Worm (Caenorhabditis elegans) whole organism, L4 larva: ENCODE measurements around the gene srx-86.

Experiments used
- F44E2.7 ChIP-seq: fragments of 200-800 bp; sonication (Bioruptor generic); IDR thresholded peaks from 2 replicates; pipeline ENCODE4 v2.1.2; 2022; ENCODE audit warnings: missing genetic modification characterization, missing compliant biosample characterization
- F49E8.2 ChIP-seq: sonication (generic microtip); optimal IDR thresholded peaks from 2 replicates; lab custom pipeline; 2016; ENCODE audit warnings: missing compliant biosample characterization, mild to moderate bottlenecking, missing genetic modification characterization, borderline replicate concordance
- R02D3.7 ChIP-seq: fragments of 150-350 bp; sonication (generic microtip); optimal IDR thresholded peaks from 3 replicates; lab custom pipeline; 2014; ENCODE audit warnings: missing biosample characterization, missing genetic modification characterization
- T20F7.1 ChIP-seq: fragments of 200-800 bp; sonication (Bioruptor generic); optimal IDR thresholded peaks from 2 replicates; lab custom pipeline; 2018; ENCODE audit warnings: mild to moderate bottlenecking, missing genetic modification characterization, missing compliant biosample characterization
- T26A8.4 ChIP-seq: fragments of 200-800 bp; sonication (Bioruptor generic); IDR thresholded peaks from 2 replicates; pipeline ENCODE4 v1.3.6; 2022; ENCODE audit warnings: missing genetic modification characterization, missing compliant biosample characterization
- Y105C5A.15 ChIP-seq: fragments of 200-800 bp; sonication (Bioruptor generic); IDR thresholded peaks from 2 replicates; pipeline ENCODE4 v1.3.6; 2022; ENCODE audit warnings: missing genetic modification characterization, missing compliant biosample characterization
- Y75B8A.6 ChIP-seq: fragments of 200-800 bp; sonication (Bioruptor generic); IDR thresholded peaks from 2 replicates; pipeline ENCODE4 v1.3.6; 2022; ENCODE audit warnings: missing genetic modification reagents, missing genetic modification characterization, missing compliant biosample characterization
- aha-1 ChIP-seq: fragments of 150-350 bp; peaks from one replicate; lab custom pipeline; 2014; ENCODE audit warnings: missing biosample characterization, missing genetic modification characterization
- ama-1 ChIP-seq: fragments of 150-350 bp; optimal IDR thresholded peaks from 2 replicates; lab custom pipeline; 2014; ENCODE audit warnings: inconsistent platforms, mixed read lengths
- arid-1 ChIP-seq: fragments of 200-800 bp; sonication (Bioruptor generic); conservative IDR thresholded peaks from 2 replicates; pipeline ENCODE4 v1.3.6; 2022; ENCODE audit warnings: missing genetic modification reagents, missing genetic modification characterization, missing compliant biosample characterization
- attf-4 ChIP-seq: sonication (generic microtip); optimal IDR thresholded peaks from 3 replicates; lab custom pipeline; 2017; ENCODE audit warnings: missing biosample characterization, missing genetic modification characterization
- ces-1 ChIP-seq: fragments of 150-350 bp; sonication (generic microtip); optimal IDR thresholded peaks from 4 replicates; lab custom pipeline; 2014; ENCODE audit warnings: missing biosample characterization, missing genetic modification reagents, missing genetic modification characterization
- ctbp-1 ChIP-seq: fragments of 200-800 bp; sonication (Bioruptor generic); IDR thresholded peaks from 2 replicates; pipeline ENCODE4 v1.3.6; 2022; ENCODE audit warnings: missing genetic modification reagents, missing genetic modification characterization, missing compliant biosample characterization
- daf-16 ChIP-seq, 3 experiments: sonication (generic microtip); optimal IDR thresholded peaks; 2 replicates each; lab custom pipeline; 2016 to 2017; ENCODE audit warnings: missing genetic modification characterization in 3 of 3, missing genetic modification reagents in 3 of 3, mild to moderate bottlenecking in 2 of 3, missing compliant biosample characterization in 2 of 3, missing biosample characterization in 1 of 3, moderate library complexity in 1 of 3
- dmd-6 ChIP-seq: fragments of 200-800 bp; sonication (Bioruptor generic); IDR thresholded peaks from 2 replicates; pipeline ENCODE4 v1.3.6; 2022; ENCODE audit warnings: missing genetic modification reagents, missing genetic modification characterization, missing compliant biosample characterization
- egl-43 ChIP-seq: fragments of 200-800 bp; sonication (Bioruptor generic); IDR thresholded peaks from 2 replicates; pipeline ENCODE4 v1.3.6; 2022; ENCODE audit warnings: missing genetic modification reagents, missing genetic modification characterization, missing compliant biosample characterization
- fkh-10 ChIP-seq: fragments of 150-350 bp; optimal IDR thresholded peaks from 2 replicates; lab custom pipeline; 2014; ENCODE audit warnings: missing biosample characterization, missing genetic modification reagents, missing genetic modification characterization
- hif-1 ChIP-seq, 2 experiments: sonication (generic microtip); optimal IDR thresholded peaks; 2 replicates each; lab custom pipeline; 2016 to 2017; ENCODE audit warnings: missing compliant biosample characterization in 2 of 2, missing genetic modification characterization in 2 of 2, missing genetic modification reagents in 2 of 2, missing genotype in 2 of 2, mild to moderate bottlenecking in 1 of 2
- hlh-11 ChIP-seq: fragments of 200-800 bp; sonication (Bioruptor generic); optimal IDR thresholded peaks from 2 replicates; lab custom pipeline; 2018; ENCODE audit warnings: mild to moderate bottlenecking, missing genetic modification characterization, missing compliant biosample characterization
- hlh-30 ChIP-seq: sonication (generic microtip); optimal IDR thresholded peaks from 2 replicates; lab custom pipeline; 2017; ENCODE audit warnings: antibody characterized with exemption, mild to moderate bottlenecking, missing genetic modification characterization, missing compliant biosample characterization; ENCODE audit not compliant: insufficient read depth
- lin-13 ChIP-seq: fragments of 150-350 bp; optimal IDR thresholded peaks from 2 replicates; lab custom pipeline; 2014; ENCODE audit warnings: missing biosample characterization, missing genetic modification reagents, missing genetic modification characterization
- lir-3 ChIP-seq: sonication (generic microtip); optimal IDR thresholded peaks from 2 replicates; lab custom pipeline; 2016; ENCODE audit warnings: mild to moderate bottlenecking, missing genetic modification characterization, missing compliant biosample characterization
- madf-9 ChIP-seq: fragments of 200-800 bp; sonication (Bioruptor generic); conservative IDR thresholded peaks from 2 replicates; pipeline ENCODE4 v1.3.6; 2022; ENCODE audit warnings: missing genetic modification reagents, missing genetic modification characterization, missing compliant biosample characterization
- mdt-29 ChIP-seq: fragments of 200-800 bp; sonication (Bioruptor generic); IDR thresholded peaks from 2 replicates; pipeline ENCODE4 v1.3.6; 2022; ENCODE audit warnings: missing genetic modification reagents, missing genetic modification characterization, missing compliant biosample characterization
- mxl-2 ChIP-seq: fragments of 200-800 bp; sonication (Bioruptor generic); conservative IDR thresholded peaks from 2 replicates; pipeline ENCODE4 v1.3.6; 2022; ENCODE audit warnings: missing genetic modification reagents, missing genetic modification characterization, missing compliant biosample characterization
- mxl-3 ChIP-seq: fragments of 200-800 bp; sonication (Bioruptor generic); optimal IDR thresholded peaks from 2 replicates; lab custom pipeline; 2018; ENCODE audit warnings: mild to moderate bottlenecking, missing genetic modification characterization, missing compliant biosample characterization
- nhr-10 ChIP-seq: fragments of 150-350 bp; optimal IDR thresholded peaks from 2 replicates; lab custom pipeline; 2014; ENCODE audit warnings: missing biosample characterization, missing genetic modification characterization
- nhr-11 ChIP-seq: fragments of 150-350 bp; optimal IDR thresholded peaks from 2 replicates; lab custom pipeline; 2014; ENCODE audit warnings: missing biosample characterization, missing genetic modification characterization
- nhr-42 ChIP-seq: fragments of 200-800 bp; sonication (Bioruptor generic); IDR thresholded peaks from 2 replicates; pipeline ENCODE4 v1.3.6; 2022; ENCODE audit warnings: missing genetic modification characterization, missing compliant biosample characterization
- nhr-48 ChIP-seq: sonication (generic microtip); optimal IDR thresholded peaks from 2 replicates; lab custom pipeline; 2016; ENCODE audit warnings: mild to moderate bottlenecking, missing genetic modification characterization, missing compliant biosample characterization
- nhr-6 ChIP-seq: fragments of 150-350 bp; optimal IDR thresholded peaks from 2 replicates; lab custom pipeline; 2014; ENCODE audit warnings: missing biosample characterization, missing genetic modification characterization
- pha-4 ChIP-seq, 2 experiments: fragments of 150-350 bp in 1 of 2; fragments of 200-800 bp in 1 of 2; sonication (Bioruptor generic) in 1 of 2; IDR thresholded peaks in 1 of 2; optimal IDR thresholded peaks in 1 of 2; 2 replicates each; pipeline versions ENCODE4 v1.3.6 to Lab custom; 2014 to 2022; ENCODE audit warnings: missing genetic modification characterization in 2 of 2, missing genetic modification reagents in 2 of 2, missing biosample characterization in 1 of 2, missing compliant biosample characterization in 1 of 2
- php-3 ChIP-seq: fragments of 200-800 bp; sonication (Bioruptor generic); IDR thresholded peaks from 2 replicates; pipeline ENCODE4 v1.3.6; 2022; ENCODE audit warnings: missing genetic modification reagents, missing genetic modification characterization, missing compliant biosample characterization
- pqm-1 ChIP-seq: sonication (generic microtip); optimal IDR thresholded peaks from 2 replicates; lab custom pipeline; 2017; ENCODE audit warnings: missing biosample characterization, missing genetic modification characterization
- rbr-2 ChIP-seq: sonication (generic microtip); optimal IDR thresholded peaks from 2 replicates; lab custom pipeline; 2016; ENCODE audit warnings: missing genotype, missing genetic modification characterization, missing compliant biosample characterization
- saeg-2 ChIP-seq: fragments of 200-800 bp; sonication (Bioruptor generic); IDR thresholded peaks from 2 replicates; pipeline ENCODE4 v1.3.6; 2022; ENCODE audit warnings: missing genetic modification reagents, missing genetic modification characterization, missing compliant biosample characterization
- snpc-4 ChIP-seq: fragments of 150-350 bp; optimal IDR thresholded peaks from 2 replicates; lab custom pipeline; 2014; ENCODE audit warnings: missing biosample characterization, missing genetic modification characterization
- spr-1 ChIP-seq: sonication (generic microtip); optimal IDR thresholded peaks from 2 replicates; lab custom pipeline; 2016; ENCODE audit warnings: mild to moderate bottlenecking, missing genetic modification characterization, missing compliant biosample characterization
- tra-1 ChIP-seq: fragments of 200-800 bp; sonication (Bioruptor generic); IDR thresholded peaks from 2 replicates; pipeline ENCODE4 v1.3.6; 2022; ENCODE audit warnings: missing genetic modification reagents, missing genetic modification characterization, missing compliant biosample characterization
- unc-62 ChIP-seq, 3 experiments: fragments of 150-350 bp in 1 of 3; sonication (generic microtip); optimal IDR thresholded peaks in 2 of 3; peaks in 1 of 3; 1 replicate in 1 of 3; 2 replicates in 2 of 3; lab custom pipeline; 2014 to 2017; ENCODE audit warnings: missing biosample characterization in 3 of 3, missing genetic modification characterization in 3 of 3, missing genetic modification reagents in 3 of 3, missing genotype in 1 of 3
- vab-7 ChIP-seq: fragments of 200-800 bp; sonication (Bioruptor generic); IDR thresholded peaks from 2 replicates; pipeline ENCODE4 v1.3.6; 2022; ENCODE audit warnings: missing genetic modification reagents, missing genetic modification characterization, missing compliant biosample characterization
- zip-11 ChIP-seq: fragments of 200-800 bp; sonication (Bioruptor generic); IDR thresholded peaks from 2 replicates; pipeline ENCODE4 v1.3.6; 2022; ENCODE audit warnings: missing genetic modification characterization, missing compliant biosample characterization
- ztf-11 ChIP-seq: fragments of 150-350 bp; optimal IDR thresholded peaks from 2 replicates; lab custom pipeline; 2014; ENCODE audit warnings: missing biosample characterization, missing genetic modification characterization
- ztf-7 ChIP-seq: fragments of 150-350 bp; optimal IDR thresholded peaks from 2 replicates; lab custom pipeline; 2014; ENCODE audit warnings: missing biosample characterization, missing genetic modification characterization

The srx-86 gene

DNA sequence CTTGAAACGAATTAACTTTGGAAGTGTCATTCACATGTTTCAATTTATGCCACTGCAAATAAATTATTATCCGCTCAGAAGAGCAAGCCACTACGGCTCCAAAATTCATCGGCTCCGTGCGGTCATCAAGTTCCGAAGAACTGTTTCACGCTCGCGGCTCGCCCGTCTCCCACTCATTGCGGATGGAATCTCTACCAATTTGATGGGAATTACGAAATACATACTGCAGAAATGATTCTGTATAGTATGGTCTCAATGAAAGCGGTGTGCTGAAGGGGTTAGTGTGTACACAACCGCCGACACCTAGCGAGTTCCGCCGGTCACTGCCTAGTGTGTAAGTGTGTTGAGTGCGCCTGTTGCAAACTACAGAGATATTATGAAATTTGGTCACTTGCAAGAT, 22.4 kb downstream of the srx-86 start:
- peak; percentile 36 for TF ChIP-seq mxl-3
- 0 out of 2 replicates have a peak, but pooled peaks have one; percentile 25 for TF ChIP-seq saeg-2 (GFP tag; lab: Robert Waterston, UW)
- TF ChIP-seq F49E8.2: peak; percentile 73
- no peak for TF ChIP-seq dmd-6 (GFP tag; lab: Robert Waterston, UW)
- TF ChIP-seq vab-7 (GFP tag; lab: Robert Waterston, UW): no peak
- no peak for TF ChIP-seq R02D3.7 (tag; lab: Kevin White, UChicago)
- TF ChIP-seq snpc-4 (tag; lab: Kevin White, UChicago): peak; percentile 83
- no peak for TF ChIP-seq rbr-2 (tag; lab: Kevin White, UChicago)
- TF ChIP-seq attf-4 (tag; lab: Kevin White, UChicago): no peak
- peak; percentile 2 for TF ChIP-seq ztf-7 (tag; lab: Kevin White, UChicago)
- 0 out of 2 replicates have a peak, but pooled peaks have one; percentile 34 for TF ChIP-seq pha-4 (GFP tag; IDR thresholded peaks at IDR 0.05; lab: Robert Waterston, UW)
- no peak for TF ChIP-seq pha-4 (tag; optimal IDR thresholded peaks at IDR 0.05; lab: Kevin White, UChicago)

- no peak for TF ChIP-seq daf-16 (GFP tag; optimal IDR thresholded peaks at IDR 0.05; lab: Kevin White, UChicago)
- no peak for TF ChIP-seq daf-16 (tag; optimal IDR thresholded peaks at IDR 0.05; lab: Kevin White, UChicago)
- no peak for TF ChIP-seq T20F7.1 (GFP tag; lab: Kevin White, UChicago)
- TF ChIP-seq F44E2.7 (GFP tag; lab: Robert Waterston, UW): no peak
- TF ChIP-seq egl-43 (GFP tag; lab: Robert Waterston, UW): no peak
- no peak for TF ChIP-seq nhr-42 (GFP tag; lab: Robert Waterston, UW)
- no peak for TF ChIP-seq pqm-1 (tag; lab: Kevin White, UChicago)
- TF ChIP-seq mxl-2 (GFP tag; lab: Robert Waterston, UW): no peak
- TF ChIP-seq nhr-48: no peak
- TF ChIP-seq hlh-11 (tag; lab: Kevin White, UChicago): no peak
- TF ChIP-seq tra-1 (GFP tag; lab: Robert Waterston, UW): no peak
- TF ChIP-seq madf-9 (GFP tag; lab: Robert Waterston, UW): no peak
- TF ChIP-seq, all 104 proteins: peak for 0
Observed at ce11 chrV:11589433-11589832, 26.7 kb downstream of the srx-86 start, which contains the start of gene srx-82. Gene srx-82 (plus strand): TSS chrV:11589733.

ce11 chrV:11593427-11593826, 30.7 kb downstream of the srx-86 start, which contains the start of gene srx-80:
Gene srx-80 (plus strand): TSS chrV:11593727.
- no peak for TF ChIP-seq ctbp-1 (GFP tag; lab: Robert Waterston, UW)
- TF ChIP-seq, all 104 proteins: peak for 0

DNA sequence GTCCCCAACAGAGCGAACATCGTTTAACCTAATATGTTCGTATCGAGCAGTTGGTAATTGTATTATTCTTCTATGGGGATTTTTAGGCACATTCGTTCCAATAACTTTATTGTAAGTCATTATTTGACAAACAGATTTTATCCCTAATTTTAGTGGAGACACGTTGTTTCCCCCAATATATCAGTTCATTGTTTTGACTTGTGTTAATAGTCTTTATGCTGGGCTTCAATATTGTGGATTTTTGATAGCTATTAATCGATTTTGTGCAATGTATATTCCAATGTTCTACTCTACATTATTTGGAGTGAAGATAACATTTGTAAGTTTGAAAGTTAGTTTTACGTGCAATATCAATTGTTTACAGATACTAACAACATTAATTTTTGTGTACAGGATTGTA, 31.1 kb downstream of the srx-86 start:
- TF ChIP-seq mdt-29 (GFP tag; lab: Robert Waterston, UW) (no peak), Y105C5A.15 (GFP tag; lab: Robert Waterston, UW) (no peak), Y75B8A.6 (no peak), T26A8.4 (GFP tag; lab: Robert Waterston, UW) (no peak), nhr-10 (tag; lab: Kevin White, UChicago) (no peak), daf-16 (GFP tag; optimal IDR thresholded peaks at IDR 0.05; lab: Kevin White, UChicago) (no peak), daf-16 (tag; optimal IDR thresholded peaks at IDR 0.05; lab: Kevin White, UChicago) (no peak), unc-62 (GFP tag; optimal IDR thresholded peaks at IDR 0.05 in 1 of 2; lab: Kevin White, UChicago) (peak in 1 of 2 experiments; percentile 94), unc-62 (tag; optimal IDR thresholded peaks at IDR 0.05; lab: Kevin White, UChicago) (no peak)

DNA sequence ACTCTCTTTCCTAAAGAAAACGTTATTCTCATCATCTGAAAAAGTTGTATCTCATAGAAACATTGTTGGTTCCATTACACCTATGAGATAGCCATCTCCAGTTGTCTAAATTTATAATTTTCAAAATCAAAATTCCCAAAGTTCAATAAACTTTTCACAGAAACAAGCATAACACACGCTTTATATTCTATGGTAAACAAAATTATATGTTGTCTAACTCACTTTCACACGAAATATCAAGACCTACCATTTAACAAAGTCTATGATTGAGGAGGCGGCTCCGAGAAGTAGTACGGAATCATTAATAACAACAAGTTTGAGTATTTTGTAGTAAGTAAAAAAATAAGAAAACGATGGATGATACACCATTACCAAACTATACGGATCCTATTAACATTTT, 36.1 kb downstream of the srx-86 start, which contains the start of gene srx-84:
Gene srx-84, plus strand, starts transcription at position 301 of the 400 bp plus-strand sequence.
- TF ChIP-seq lir-3 (tag; lab: Kevin White, UChicago): no peak
- no peak for TF ChIP-seq ces-1 (GFP tag; lab: Kevin White, UChicago)
- TF ChIP-seq ztf-11: no peak
- TF ChIP-seq fkh-10 (GFP tag; lab: Kevin White, UChicago): no peak
- TF ChIP-seq nhr-11 (tag; lab: Kevin White, UChicago): no peak
- TF ChIP-seq ctbp-1 (GFP tag; lab: Robert Waterston, UW): no peak
- no peak for TF ChIP-seq aha-1
- TF ChIP-seq lin-13 (GFP tag; lab: Kevin White, UChicago): no peak
- TF ChIP-seq hlh-30 (tag; lab: Kevin White, UChicago): no peak
- no peak for TF ChIP-seq hif-1 (tag; optimal IDR thresholded peaks at IDR 0.05; lab: Kevin White, UChicago)
- TF ChIP-seq nhr-6 (tag; lab: Kevin White, UChicago): no peak
- TF ChIP-seq php-3 (GFP tag; lab: Robert Waterston, UW): no peak
- no peak for TF ChIP-seq ama-1 (lab: Kevin White, UChicago)
- no peak for TF ChIP-seq zip-11 (GFP tag; lab: Robert Waterston, UW)
- no peak for TF ChIP-seq spr-1 (tag; lab: Kevin White, UChicago)
- no peak for TF ChIP-seq rbr-2 (tag; lab: Kevin White, UChicago)
- no peak for TF ChIP-seq arid-1 (GFP tag; lab: Robert Waterston, UW)
